Worm (Caenorhabditis elegans) whole organism, L3 larva: Measurements from ENCODE around the gene C49F8.1.

Experiments
- aly-2 ChIP-seq: fragments of 150-350 bp; optimal IDR thresholded peaks from 2 replicates; lab custom pipeline; 2014; ENCODE audit warnings: missing biosample characterization, missing genetic modification characterization
- ama-1 ChIP-seq: fragments of 150-350 bp; optimal IDR thresholded peaks from 2 replicates; lab custom pipeline; 2018
- ceh-28 ChIP-seq: fragments of 150-350 bp; optimal IDR thresholded peaks from 2 replicates; lab custom pipeline; 2014; ENCODE audit warnings: missing biosample characterization, missing genetic modification reagents, missing genetic modification characterization
- ceh-82 ChIP-seq: fragments of 150-350 bp; optimal IDR thresholded peaks from 2 replicates; lab custom pipeline; 2014; ENCODE audit warnings: missing biosample characterization, missing genetic modification characterization
- ceh-9 ChIP-seq: sonication (generic microtip); optimal IDR thresholded peaks from 2 replicates; lab custom pipeline; 2018; ENCODE audit warnings: missing biosample characterization, missing genetic modification characterization
- egl-27 ChIP-seq: sonication (generic microtip); optimal IDR thresholded peaks from 4 replicates; lab custom pipeline; 2017; ENCODE audit warnings: missing biosample characterization, missing genetic modification reagents, missing genetic modification characterization
- egl-5 ChIP-seq: fragments of 150-350 bp; optimal IDR thresholded peaks from 2 replicates; lab custom pipeline; 2017; ENCODE audit warnings: missing biosample characterization, missing genetic modification reagents, missing genetic modification characterization, inconsistent platforms
- elt-2 ChIP-seq: sonication (generic microtip); optimal IDR thresholded peaks from 2 replicates; lab custom pipeline; 2016; ENCODE audit warnings: missing genetic modification reagents, mild to moderate bottlenecking, missing genetic modification characterization, missing compliant biosample characterization
- elt-3 ChIP-seq, 3 experiments: fragments of 150-350 bp in 1 of 3; sonication (generic microtip) in 2 of 3; optimal IDR thresholded peaks; 2 replicates in 2 of 3; 4 replicates in 1 of 3; lab custom pipeline; 2014 to 2017; ENCODE audit warnings: missing biosample characterization in 3 of 3, missing genetic modification characterization in 3 of 3
- eor-1 ChIP-seq, 2 experiments: fragments of 150-350 bp; optimal IDR thresholded peaks; 2 replicates each; lab custom pipeline; 2014 to 2018; ENCODE audit warnings: missing biosample characterization in 2 of 2, missing genetic modification characterization in 2 of 2
- fkh-10 ChIP-seq: sonication (generic microtip); optimal IDR thresholded peaks from 2 replicates; lab custom pipeline; 2017; ENCODE audit warnings: missing biosample characterization, missing genetic modification reagents, missing genetic modification characterization
- fkh-2 ChIP-seq: fragments of 150-350 bp; optimal IDR thresholded peaks from 2 replicates; lab custom pipeline; 2014; ENCODE audit warnings: missing biosample characterization, missing genetic modification reagents, missing genetic modification characterization
- fos-1 ChIP-seq: fragments of 150-350 bp; optimal IDR thresholded peaks from 2 replicates; lab custom pipeline; 2014; ENCODE audit warnings: missing biosample characterization, missing genetic modification characterization
- hmg-11 ChIP-seq: sonication (generic microtip); optimal IDR thresholded peaks from 2 replicates; lab custom pipeline; 2016; ENCODE audit warnings: missing genetic modification characterization, missing compliant biosample characterization
- jun-1 ChIP-seq: fragments of 150-350 bp; optimal IDR thresholded peaks from 2 replicates; lab custom pipeline; 2014; ENCODE audit warnings: missing biosample characterization, missing genetic modification reagents, missing genetic modification characterization
- lin-39 ChIP-seq: fragments of 150-350 bp; optimal IDR thresholded peaks from 2 replicates; lab custom pipeline; 2018; ENCODE audit warnings: missing biosample characterization, missing genetic modification reagents, missing genetic modification characterization
- lsy-12 ChIP-seq: sonication (generic microtip); optimal IDR thresholded peaks from 2 replicates; lab custom pipeline; 2016; ENCODE audit warnings: mild to moderate bottlenecking, missing genetic modification characterization, missing compliant biosample characterization
- mdl-1 ChIP-seq: fragments of 150-350 bp; optimal IDR thresholded peaks from 2 replicates; lab custom pipeline; 2014; ENCODE audit warnings: missing biosample characterization, missing genetic modification characterization
- mml-1 ChIP-seq: fragments of 150-350 bp; sonication (generic microtip); optimal IDR thresholded peaks from 3 replicates; lab custom pipeline; 2014; ENCODE audit warnings: missing biosample characterization, missing genetic modification characterization
- nfya-1 ChIP-seq: sonication (generic microtip); optimal IDR thresholded peaks from 2 replicates; lab custom pipeline; 2017; ENCODE audit warnings: missing genetic modification characterization, mild to moderate bottlenecking, missing compliant biosample characterization, antibody characterized with exemption, moderate library complexity; ENCODE audit not compliant: insufficient read depth
- nhr-11 ChIP-seq: fragments of 150-350 bp; optimal IDR thresholded peaks from 2 replicates; lab custom pipeline; 2014; ENCODE audit warnings: missing biosample characterization, missing genetic modification characterization
- nhr-12 ChIP-seq: fragments of 150-350 bp; optimal IDR thresholded peaks from 2 replicates; lab custom pipeline; 2014; ENCODE audit warnings: missing biosample characterization, missing genetic modification characterization
- nhr-23 ChIP-seq: fragments of 150-350 bp; optimal IDR thresholded peaks from 2 replicates; lab custom pipeline; 2014; ENCODE audit warnings: missing biosample characterization, missing genetic modification reagents, missing genetic modification characterization
- nhr-237 ChIP-seq: fragments of 150-350 bp; optimal IDR thresholded peaks from 2 replicates; lab custom pipeline; 2014; ENCODE audit warnings: missing biosample characterization, missing genetic modification characterization
- nhr-25 ChIP-seq: sonication (generic microtip); optimal IDR thresholded peaks from 2 replicates; lab custom pipeline; 2017; ENCODE audit warnings: missing biosample characterization, missing genetic modification characterization
- nhr-28 ChIP-seq: fragments of 150-350 bp; optimal IDR thresholded peaks from 2 replicates; lab custom pipeline; 2014; ENCODE audit warnings: missing biosample characterization, missing genetic modification characterization
- nhr-43 ChIP-seq: sonication (generic microtip); optimal IDR thresholded peaks from 2 replicates; lab custom pipeline; 2016; ENCODE audit warnings: mild to moderate bottlenecking, missing genetic modification characterization, missing compliant biosample characterization; ENCODE audit not compliant: poor library complexity, severe bottlenecking
- nhr-67 ChIP-seq: fragments of 150-350 bp; optimal IDR thresholded peaks from 2 replicates; lab custom pipeline; 2014; ENCODE audit warnings: missing biosample characterization, missing genetic modification characterization
- nhr-76 ChIP-seq: fragments of 150-350 bp; sonication (generic microtip); optimal IDR thresholded peaks from 5 replicates; lab custom pipeline; 2014; ENCODE audit warnings: missing biosample characterization, missing genetic modification characterization
- nhr-77 ChIP-seq: fragments of 150-350 bp; optimal IDR thresholded peaks from 2 replicates; lab custom pipeline; 2014; ENCODE audit warnings: missing biosample characterization, missing genetic modification characterization
- pha-4 ChIP-seq: fragments of 150-350 bp; optimal IDR thresholded peaks from 2 replicates; lab custom pipeline; 2014; ENCODE audit warnings: missing biosample characterization, missing genetic modification reagents, missing genetic modification characterization
- pqm-1 ChIP-seq: fragments of 150-350 bp; optimal IDR thresholded peaks from 2 replicates; lab custom pipeline; 2017; ENCODE audit warnings: missing biosample characterization, missing genetic modification characterization, inconsistent platforms
- tbx-2 ChIP-seq: sonication (generic microtip); optimal IDR thresholded peaks from 2 replicates; lab custom pipeline; 2016; ENCODE audit warnings: mild to moderate bottlenecking, missing genetic modification characterization, missing compliant biosample characterization
- unc-62 ChIP-seq: fragments of 150-350 bp; sonication (generic microtip); optimal IDR thresholded peaks from 4 replicates; lab custom pipeline; 2014; ENCODE audit warnings: missing biosample characterization, missing genetic modification reagents, missing genetic modification characterization

C49F8.1 gene

DNA sequence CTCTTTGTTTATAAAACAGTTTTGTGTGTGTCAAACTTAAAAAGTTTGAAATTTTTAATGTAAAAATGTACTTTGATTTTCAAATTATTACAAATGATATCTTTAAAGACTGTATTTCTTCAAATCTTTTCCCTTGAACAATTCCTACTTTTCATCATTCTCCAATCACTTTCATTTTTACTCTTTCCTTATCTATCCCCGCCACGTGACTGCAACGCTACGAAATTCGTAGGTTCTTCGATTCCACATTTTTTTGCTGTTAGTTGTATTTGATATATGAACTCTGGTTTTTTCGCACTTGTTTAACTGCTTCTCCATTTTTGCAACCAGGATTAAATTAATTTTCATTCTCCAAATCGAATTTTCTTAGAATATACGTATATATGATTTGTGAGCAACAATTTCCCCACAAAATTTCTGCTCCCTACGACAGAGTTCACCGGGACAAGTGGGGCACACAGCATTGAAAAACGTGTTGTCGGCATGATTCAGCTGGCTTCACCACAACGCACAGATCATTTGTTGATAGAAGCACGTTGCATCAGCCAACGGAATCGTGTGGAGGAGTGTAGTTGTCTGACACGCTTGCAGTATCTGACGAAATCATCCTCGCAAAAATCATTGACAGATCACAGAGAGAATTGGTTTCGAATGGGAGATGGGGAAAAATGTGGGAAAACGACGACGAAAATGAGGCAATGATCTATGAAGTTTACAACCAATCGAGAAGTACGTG is 10.0 kb downstream of the C49F8.1 start (continued):
- TF ChIP-seq nhr-67 (tag; lab: Kevin White, UChicago): no peak
- TF ChIP-seq ceh-82 (tag; lab: Kevin White, UChicago): no peak
- TF ChIP-seq nhr-77 (tag; lab: Kevin White, UChicago): no peak
- peak; percentile 73 for TF ChIP-seq ama-1 (lab: Kevin White, UChicago)

DNA sequence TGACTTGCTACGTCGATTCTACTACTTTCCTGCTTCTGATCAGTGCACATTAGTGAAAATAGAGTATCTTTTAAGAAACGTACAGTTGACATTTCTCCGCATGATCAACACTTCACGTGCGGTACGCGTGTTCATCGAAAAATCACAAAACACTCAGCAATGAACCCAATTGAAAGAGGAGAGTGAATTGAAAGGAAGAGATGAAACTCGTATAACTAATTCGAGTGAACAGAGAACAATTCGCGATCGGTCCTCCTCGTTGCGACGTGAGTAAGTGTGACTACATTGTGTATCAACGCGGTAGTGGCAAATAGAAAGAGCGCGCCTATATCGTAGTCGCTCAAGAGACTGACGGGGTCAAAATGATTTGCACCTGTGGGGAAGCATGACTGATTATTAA is 11.3 kb downstream of the C49F8.1 start:
- TF ChIP-seq egl-27 (tag; lab: Kevin White, UChicago) (peak; percentile 13), nhr-76 (tag; lab: Kevin White, UChicago) (peak; percentile 49), mml-1 (peak; percentile 85), nhr-77 (tag; lab: Kevin White, UChicago) (no peak), pha-4 (tag; lab: Kevin White, UChicago) (peak; percentile 75), fkh-10 (GFP tag; lab: Kevin White, UChicago) (no peak), lsy-12 (peak; percentile 67), nhr-25 (tag; lab: Kevin White, UChicago) (peak; percentile 82), eor-1 (tag; optimal IDR thresholded peaks at IDR 0.05; lab: Kevin White, UChicago) (no peak), nhr-11 (tag; lab: Kevin White, UChicago) (peak; percentile 52), tbx-2 (tag; lab: Kevin White, UChicago) (peak; percentile 44), elt-2 (tag; lab: Kevin White, UChicago) (peak; percentile 82), nhr-43 (tag; lab: Kevin White, UChicago) (peak; percentile 96), nfya-1 (tag; lab: Kevin White, UChicago) (peak; percentile 39), mdl-1 (tag; lab: Kevin White, UChicago) (peak; percentile 33), lin-39 (tag; lab: Kevin White, UChicago) (peak; percentile 43), pqm-1 (tag; lab: Kevin White, UChicago) (peak; percentile 84), nhr-12 (tag; lab: Kevin White, UChicago) (no peak), jun-1 (tag; lab: Kevin White, UChicago) (peak; percentile 93), ceh-9 (no peak), ceh-28 (tag; lab: Kevin White, UChicago) (peak; percentile 6), egl-5 (peak; percentile 43), fos-1 (tag; lab: Kevin White, UChicago) (peak; percentile 40), elt-3 (tag; optimal IDR thresholded peaks at IDR 0.05; lab: Kevin White, UChicago) (peak in 1 of 3 experiments; percentile 26), ama-1 (lab: Kevin White, UChicago) (peak; percentile 32), unc-62 (no peak), nhr-23 (tag; lab: Kevin White, UChicago) (peak; percentile 89)

DNA sequence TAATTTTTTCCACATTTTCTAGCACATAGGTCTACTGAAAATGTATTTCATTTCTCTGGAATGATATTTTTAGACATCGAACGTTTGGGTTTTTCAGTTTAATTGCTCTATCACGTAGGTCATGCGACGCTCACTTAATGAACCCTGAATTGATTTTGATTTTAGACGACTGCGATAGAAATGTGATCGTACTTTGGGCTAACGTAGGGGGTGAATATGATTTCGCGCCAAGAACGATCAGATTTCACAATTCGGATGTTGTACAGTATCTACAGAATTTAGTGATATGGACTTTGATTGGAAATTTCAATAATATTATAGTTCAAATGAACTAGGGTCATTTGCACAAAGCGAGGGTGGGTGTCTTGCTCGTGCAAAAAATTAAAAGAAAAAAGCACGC is 12.6 kb downstream of the C49F8.1 start:
- TF ChIP-seq elt-2 (tag; lab: Kevin White, UChicago) (peak; percentile 13), ceh-82 (tag; lab: Kevin White, UChicago) (no peak), pqm-1 (tag; lab: Kevin White, UChicago) (peak; percentile 42), nhr-25 (tag; lab: Kevin White, UChicago) (no peak), nhr-237 (tag; lab: Kevin White, UChicago) (no peak), aly-2 (no peak), pha-4 (tag; lab: Kevin White, UChicago) (peak; percentile 7), fkh-2 (tag; lab: Kevin White, UChicago) (no peak), nhr-43 (tag; lab: Kevin White, UChicago) (peak; percentile 7), nhr-28 (tag; lab: Kevin White, UChicago) (no peak), hmg-11 (tag; lab: Kevin White, UChicago) (no peak)
